Worm (Caenorhabditis elegans) whole organism, mixed stage, embryonic: ENCODE data around the gene secs-1.

ENCODE experiments used
- blmp-1 ChIP-seq: fragments of 150-350 bp; optimal IDR thresholded peaks from 2 replicates; lab custom pipeline; 2014; ENCODE audit warnings: missing biosample characterization, missing genetic modification characterization
- ham-2 ChIP-seq: fragments of 200-800 bp; sonication (Bioruptor generic); optimal IDR thresholded peaks from 2 replicates; lab custom pipeline; 2018; ENCODE audit warnings: mild to moderate bottlenecking, missing genetic modification characterization, missing compliant biosample characterization
- hlh-1 ChIP-seq: fragments of 150-350 bp; optimal IDR thresholded peaks from 2 replicates; lab custom pipeline; 2014; ENCODE audit warnings: missing biosample characterization, missing genetic modification reagents, missing genetic modification characterization
- lsy-2 ChIP-seq: fragments of 150-350 bp; optimal IDR thresholded peaks from 2 replicates; lab custom pipeline; 2014; ENCODE audit warnings: missing biosample characterization, missing genetic modification characterization
- nhr-76 ChIP-seq: sonication (generic microtip); optimal IDR thresholded peaks from 2 replicates; lab custom pipeline; 2017; ENCODE audit warnings: missing biosample characterization, missing genetic modification characterization
- pha-4 ChIP-seq: fragments of 150-350 bp; optimal IDR thresholded peaks from 2 replicates; lab custom pipeline; 2018; ENCODE audit warnings: missing biosample characterization, missing genetic modification reagents, missing genetic modification characterization
- ztf-11 ChIP-seq: fragments of 150-350 bp; optimal IDR thresholded peaks from 2 replicates; lab custom pipeline; 2014; ENCODE audit warnings: missing biosample characterization, missing genetic modification characterization

- TF ChIP-seq lsy-2 (tag; lab: Kevin White, UChicago) = no peak
- TF ChIP-seq nhr-76 (tag; lab: Kevin White, UChicago) = no peak
- TF ChIP-seq pha-4 (tag; lab: Kevin White, UChicago) = no peak
- no peak for TF ChIP-seq ham-2
- no peak for TF ChIP-seq hlh-1 (tag; lab: Kevin White, UChicago)
- TF ChIP-seq blmp-1 (tag; lab: Kevin White, UChicago) = no peak
- TF ChIP-seq ztf-11 = no peak
Observed at ce11 chrV:10768892-10769291, 35.4 kb downstream of the secs-1 start.
